Worm (Caenorhabditis elegans) whole organism, L4 larva: ENCODE measurements around the gene C16C10.8.

Experiments
- F37D6.2 ChIP-seq: sonication (generic microtip); optimal IDR thresholded peaks from 2 replicates; lab custom pipeline; 2016; ENCODE audit warnings: mild to moderate bottlenecking, missing genetic modification characterization, missing compliant biosample characterization
- F44E2.7 ChIP-seq: fragments of 200-800 bp; sonication (Bioruptor generic); IDR thresholded peaks from 2 replicates; pipeline ENCODE4 v2.1.2; 2022; ENCODE audit warnings: missing genetic modification characterization, missing compliant biosample characterization
- R02D3.7 ChIP-seq: fragments of 150-350 bp; sonication (generic microtip); optimal IDR thresholded peaks from 3 replicates; lab custom pipeline; 2014; ENCODE audit warnings: missing biosample characterization, missing genetic modification characterization
- T20F7.1 ChIP-seq: fragments of 200-800 bp; sonication (Bioruptor generic); optimal IDR thresholded peaks from 2 replicates; lab custom pipeline; 2018; ENCODE audit warnings: mild to moderate bottlenecking, missing genetic modification characterization, missing compliant biosample characterization
- Y5F2A.4 ChIP-seq: fragments of 200-800 bp; sonication (Bioruptor generic); optimal IDR thresholded peaks from 2 replicates; lab custom pipeline; 2018; ENCODE audit warnings: mild to moderate bottlenecking, missing genetic modification characterization, missing compliant biosample characterization
- Y75B8A.6 ChIP-seq: fragments of 200-800 bp; sonication (Bioruptor generic); IDR thresholded peaks from 2 replicates; pipeline ENCODE4 v1.3.6; 2022; ENCODE audit warnings: missing genetic modification reagents, missing genetic modification characterization, missing compliant biosample characterization
- ZK337.2 ChIP-seq: fragments of 200-800 bp; sonication (Bioruptor generic); IDR thresholded peaks from 2 replicates; pipeline ENCODE4 v1.3.6; 2022; ENCODE audit warnings: missing genetic modification reagents, missing genetic modification characterization, missing compliant biosample characterization
- arid-1 ChIP-seq: fragments of 200-800 bp; sonication (Bioruptor generic); conservative IDR thresholded peaks from 2 replicates; pipeline ENCODE4 v1.3.6; 2022; ENCODE audit warnings: missing genetic modification reagents, missing genetic modification characterization, missing compliant biosample characterization
- attf-4 ChIP-seq: sonication (generic microtip); optimal IDR thresholded peaks from 3 replicates; lab custom pipeline; 2017; ENCODE audit warnings: missing biosample characterization, missing genetic modification characterization
- ceh-28 ChIP-seq: fragments of 150-350 bp; optimal IDR thresholded peaks from 2 replicates; lab custom pipeline; 2014; ENCODE audit warnings: missing biosample characterization, missing genetic modification reagents, missing genetic modification characterization
- ceh-32 ChIP-seq: sonication (generic microtip); optimal IDR thresholded peaks from 2 replicates; lab custom pipeline; 2016; ENCODE audit warnings: mild to moderate bottlenecking, missing genetic modification characterization, missing compliant biosample characterization; ENCODE audit not compliant: poor library complexity
- ceh-82 ChIP-seq: sonication (generic microtip); optimal IDR thresholded peaks from 2 replicates; lab custom pipeline; 2017; ENCODE audit warnings: missing biosample characterization, missing genetic modification characterization
- ces-1 ChIP-seq: fragments of 150-350 bp; sonication (generic microtip); optimal IDR thresholded peaks from 4 replicates; lab custom pipeline; 2014; ENCODE audit warnings: missing biosample characterization, missing genetic modification reagents, missing genetic modification characterization
- cey-2 ChIP-seq: sonication (generic microtip); optimal IDR thresholded peaks from 3 replicates; lab custom pipeline; 2017; ENCODE audit warnings: missing genetic modification characterization, mild to moderate bottlenecking, missing compliant biosample characterization, antibody characterized with exemption, borderline replicate concordance; ENCODE audit not compliant: insufficient read depth
- ctbp-1 ChIP-seq: fragments of 200-800 bp; sonication (Bioruptor generic); IDR thresholded peaks from 2 replicates; pipeline ENCODE4 v1.3.6; 2022; ENCODE audit warnings: missing genetic modification reagents, missing genetic modification characterization, missing compliant biosample characterization
- daf-16 ChIP-seq, 3 experiments: sonication (generic microtip); optimal IDR thresholded peaks; 2 replicates each; lab custom pipeline; 2016 to 2017; ENCODE audit warnings: missing genetic modification characterization in 3 of 3, missing genetic modification reagents in 3 of 3, mild to moderate bottlenecking in 2 of 3, missing compliant biosample characterization in 2 of 3, missing biosample characterization in 1 of 3, moderate library complexity in 1 of 3
- dmd-6 ChIP-seq: fragments of 200-800 bp; sonication (Bioruptor generic); IDR thresholded peaks from 2 replicates; pipeline ENCODE4 v1.3.6; 2022; ENCODE audit warnings: missing genetic modification reagents, missing genetic modification characterization, missing compliant biosample characterization
- dve-1 ChIP-seq: sonication (generic microtip); optimal IDR thresholded peaks from 2 replicates; lab custom pipeline; 2017; ENCODE audit warnings: antibody characterized with exemption, mild to moderate bottlenecking, missing genetic modification characterization, missing compliant biosample characterization; ENCODE audit not compliant: insufficient read depth
- egl-27 ChIP-seq: sonication (generic microtip); optimal IDR thresholded peaks from 3 replicates; lab custom pipeline; 2017; ENCODE audit warnings: missing biosample characterization, missing genetic modification reagents, missing genetic modification characterization
- egl-43 ChIP-seq: fragments of 200-800 bp; sonication (Bioruptor generic); IDR thresholded peaks from 2 replicates; pipeline ENCODE4 v1.3.6; 2022; ENCODE audit warnings: missing genetic modification reagents, missing genetic modification characterization, missing compliant biosample characterization
- fkh-10 ChIP-seq: fragments of 150-350 bp; optimal IDR thresholded peaks from 2 replicates; lab custom pipeline; 2014; ENCODE audit warnings: missing biosample characterization, missing genetic modification reagents, missing genetic modification characterization
- fos-1 ChIP-seq: fragments of 150-350 bp; optimal IDR thresholded peaks from 2 replicates; lab custom pipeline; 2014; ENCODE audit warnings: missing biosample characterization, missing genetic modification characterization
- hif-1 ChIP-seq, 2 experiments: sonication (generic microtip); optimal IDR thresholded peaks; 2 replicates each; lab custom pipeline; 2016 to 2017; ENCODE audit warnings: missing compliant biosample characterization in 2 of 2, missing genetic modification characterization in 2 of 2, missing genetic modification reagents in 2 of 2, missing genotype in 2 of 2, mild to moderate bottlenecking in 1 of 2
- jun-1 ChIP-seq: fragments of 150-350 bp; optimal IDR thresholded peaks from 2 replicates; lab custom pipeline; 2014; ENCODE audit warnings: missing biosample characterization, missing genetic modification reagents, missing genetic modification characterization
- lin-15B ChIP-seq: fragments of 150-350 bp; sonication (generic microtip); optimal IDR thresholded peaks from 3 replicates; lab custom pipeline; 2014; ENCODE audit warnings: missing biosample characterization, missing genetic modification characterization
- lin-29 ChIP-seq: fragments of 200-800 bp; sonication (Bioruptor generic); IDR thresholded peaks from 2 replicates; pipeline ENCODE4 v1.3.6; 2022; ENCODE audit warnings: missing genetic modification reagents, missing genetic modification characterization, missing compliant biosample characterization
- lin-38 ChIP-seq: fragments of 200-800 bp; sonication (Bioruptor generic); IDR thresholded peaks from 2 replicates; pipeline ENCODE4 v1.3.6; 2022; ENCODE audit warnings: missing genetic modification reagents, missing genetic modification characterization, missing compliant biosample characterization
- lir-3 ChIP-seq: sonication (generic microtip); optimal IDR thresholded peaks from 2 replicates; lab custom pipeline; 2016; ENCODE audit warnings: mild to moderate bottlenecking, missing genetic modification characterization, missing compliant biosample characterization
- lsy-2 ChIP-seq, 2 experiments: fragments of 150-350 bp in 1 of 2; sonication (generic microtip) in 1 of 2; optimal IDR thresholded peaks; 2 replicates each; lab custom pipeline; 2014 to 2017; ENCODE audit warnings: missing biosample characterization in 2 of 2, missing genetic modification characterization in 2 of 2
- mdl-1 ChIP-seq, 2 experiments: fragments of 150-350 bp in 1 of 2; sonication (generic microtip) in 1 of 2; optimal IDR thresholded peaks; 2 replicates each; lab custom pipeline; 2014 to 2017; ENCODE audit warnings: missing biosample characterization in 2 of 2, missing genetic modification characterization in 2 of 2
- mdt-29 ChIP-seq: fragments of 200-800 bp; sonication (Bioruptor generic); IDR thresholded peaks from 2 replicates; pipeline ENCODE4 v1.3.6; 2022; ENCODE audit warnings: missing genetic modification reagents, missing genetic modification characterization, missing compliant biosample characterization
- mes-2 ChIP-seq: sonication (generic microtip); optimal IDR thresholded peaks from 2 replicates; lab custom pipeline; 2016; ENCODE audit warnings: missing genotype, mild to moderate bottlenecking, missing genetic modification characterization, missing compliant biosample characterization; ENCODE audit not compliant: poor library complexity, severe bottlenecking
- nhr-10 ChIP-seq: fragments of 150-350 bp; optimal IDR thresholded peaks from 2 replicates; lab custom pipeline; 2014; ENCODE audit warnings: missing biosample characterization, missing genetic modification characterization
- nhr-102 ChIP-seq: sonication (generic microtip); optimal IDR thresholded peaks from 2 replicates; lab custom pipeline; 2016; ENCODE audit warnings: mild to moderate bottlenecking, missing genetic modification characterization, moderate library complexity, missing compliant biosample characterization
- nhr-11 ChIP-seq: fragments of 150-350 bp; optimal IDR thresholded peaks from 2 replicates; lab custom pipeline; 2014; ENCODE audit warnings: missing biosample characterization, missing genetic modification characterization
- nhr-111 ChIP-seq: fragments of 200-800 bp; sonication (Bioruptor generic); optimal IDR thresholded peaks from 2 replicates; lab custom pipeline; 2018; ENCODE audit warnings: mild to moderate bottlenecking, missing genetic modification characterization, missing compliant biosample characterization
- nhr-28 ChIP-seq: fragments of 150-350 bp; optimal IDR thresholded peaks from 2 replicates; lab custom pipeline; 2014; ENCODE audit warnings: missing biosample characterization, missing genetic modification characterization
- nhr-42 ChIP-seq: fragments of 200-800 bp; sonication (Bioruptor generic); IDR thresholded peaks from 2 replicates; pipeline ENCODE4 v1.3.6; 2022; ENCODE audit warnings: missing genetic modification characterization, missing compliant biosample characterization
- nhr-48 ChIP-seq: sonication (generic microtip); optimal IDR thresholded peaks from 2 replicates; lab custom pipeline; 2016; ENCODE audit warnings: mild to moderate bottlenecking, missing genetic modification characterization, missing compliant biosample characterization
- nhr-6 ChIP-seq: fragments of 150-350 bp; optimal IDR thresholded peaks from 2 replicates; lab custom pipeline; 2014; ENCODE audit warnings: missing biosample characterization, missing genetic modification characterization
- nhr-76 ChIP-seq: fragments of 150-350 bp; optimal IDR thresholded peaks from 2 replicates; lab custom pipeline; 2014; ENCODE audit warnings: missing biosample characterization, missing genetic modification characterization
- sdz-12 ChIP-seq: fragments of 200-800 bp; sonication (Bioruptor generic); optimal IDR thresholded peaks from 2 replicates; lab custom pipeline; 2018; ENCODE audit warnings: mild to moderate bottlenecking, missing genetic modification characterization, missing compliant biosample characterization
- snpc-4 ChIP-seq: fragments of 150-350 bp; optimal IDR thresholded peaks from 2 replicates; lab custom pipeline; 2014; ENCODE audit warnings: missing biosample characterization, missing genetic modification characterization
- spr-1 ChIP-seq: sonication (generic microtip); optimal IDR thresholded peaks from 2 replicates; lab custom pipeline; 2016; ENCODE audit warnings: mild to moderate bottlenecking, missing genetic modification characterization, missing compliant biosample characterization
- spr-3 ChIP-seq: fragments of 200-800 bp; sonication (Bioruptor generic); optimal IDR thresholded peaks from 2 replicates; lab custom pipeline; 2018; ENCODE audit warnings: mild to moderate bottlenecking, missing genetic modification characterization, missing compliant biosample characterization
- tra-1 ChIP-seq: fragments of 200-800 bp; sonication (Bioruptor generic); IDR thresholded peaks from 2 replicates; pipeline ENCODE4 v1.3.6; 2022; ENCODE audit warnings: missing genetic modification reagents, missing genetic modification characterization, missing compliant biosample characterization
- unc-130 ChIP-seq: sonication (generic microtip); optimal IDR thresholded peaks from 2 replicates; lab custom pipeline; 2016; ENCODE audit warnings: missing genetic modification reagents, missing genetic modification characterization, missing compliant biosample characterization
- vab-7 ChIP-seq: fragments of 200-800 bp; sonication (Bioruptor generic); IDR thresholded peaks from 2 replicates; pipeline ENCODE4 v1.3.6; 2022; ENCODE audit warnings: missing genetic modification reagents, missing genetic modification characterization, missing compliant biosample characterization
- zip-11 ChIP-seq: fragments of 200-800 bp; sonication (Bioruptor generic); IDR thresholded peaks from 2 replicates; pipeline ENCODE4 v1.3.6; 2022; ENCODE audit warnings: missing genetic modification characterization, missing compliant biosample characterization
- ztf-11 ChIP-seq: fragments of 150-350 bp; optimal IDR thresholded peaks from 2 replicates; lab custom pipeline; 2014; ENCODE audit warnings: missing biosample characterization, missing genetic modification characterization
- ztf-7 ChIP-seq: fragments of 150-350 bp; optimal IDR thresholded peaks from 2 replicates; lab custom pipeline; 2014; ENCODE audit warnings: missing biosample characterization, missing genetic modification characterization

Gene C16C10.8

DNA sequence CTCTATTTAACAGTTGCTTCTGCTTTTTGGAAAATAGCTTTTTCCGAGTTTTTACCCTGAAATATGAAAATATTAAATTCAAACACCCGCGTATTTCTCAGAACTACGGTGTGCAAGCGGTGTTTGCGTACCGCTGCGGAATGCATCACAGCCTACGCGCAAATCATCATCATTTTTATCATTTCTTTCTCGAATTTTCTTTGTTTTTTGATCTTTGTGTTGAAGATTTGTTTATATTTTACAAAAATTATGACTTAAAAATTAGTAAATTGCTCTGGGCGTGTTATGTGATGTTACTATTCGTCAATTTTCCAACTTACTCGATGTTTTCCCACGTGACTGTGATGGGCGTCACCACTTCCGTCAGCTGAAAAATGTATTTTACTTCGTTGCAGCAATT, 13.1 kb downstream of the C16C10.8 start:
- TF ChIP-seq egl-27 (tag; lab: Kevin White, UChicago) (no peak), dve-1 (tag; lab: Kevin White, UChicago) (no peak), R02D3.7 (tag; lab: Kevin White, UChicago) (no peak), attf-4 (tag; lab: Kevin White, UChicago) (no peak), ceh-32 (tag; lab: Kevin White, UChicago) (no peak), egl-43 (GFP tag; lab: Robert Waterston, UW) (no peak), Y5F2A.4 (GFP tag; lab: Kevin White, UChicago) (no peak), T20F7.1 (GFP tag; lab: Kevin White, UChicago) (peak; percentile 53), tra-1 (no peak), nhr-48 (tag; lab: Kevin White, UChicago) (no peak), dmd-6 (GFP tag; lab: Robert Waterston, UW) (peak; percentile 49), nhr-28 (tag; lab: Kevin White, UChicago) (peak; percentile 68), lir-3 (tag; lab: Kevin White, UChicago) (no peak), nhr-76 (tag; lab: Kevin White, UChicago) (no peak), jun-1 (peak; percentile 16), lsy-2 (tag; optimal IDR thresholded peaks at IDR 0.05; lab: Kevin White, UChicago) (peak; percentile 88 to 99), lin-15B (tag; lab: Kevin White, UChicago) (no peak), vab-7 (no peak), spr-1 (no peak), zip-11 (GFP tag; lab: Robert Waterston, UW) (no peak), mes-2 (tag; lab: Kevin White, UChicago) (peak; percentile 83), Y75B8A.6 (GFP tag; lab: Robert Waterston, UW) (no peak), ZK337.2 (no peak), ceh-82 (tag; lab: Kevin White, UChicago) (no peak), nhr-102 (tag; lab: Kevin White, UChicago) (no peak), hif-1 (tag; optimal IDR thresholded peaks at IDR 0.05; lab: Kevin White, UChicago) (peak in 1 of 2 experiments; percentile 26), nhr-10 (no peak), nhr-6 (no peak), lin-38 (GFP tag; lab: Robert Waterston, UW) (peak; percentile 64), daf-16 (GFP tag; optimal IDR thresholded peaks at IDR 0.05; lab: Kevin White, UChicago) (no peak), daf-16 (tag; optimal IDR thresholded peaks at IDR 0.05; lab: Kevin White, UChicago) (peak; percentile 65), mdl-1 (tag; optimal IDR thresholded peaks at IDR 0.05; lab: Kevin White, UChicago) (peak in 1 of 2 experiments; percentile 59), nhr-111 (no peak), ztf-11 (tag; lab: Kevin White, UChicago) (no peak), mdt-29 (no peak), F37D6.2 (tag; lab: Kevin White, UChicago) (no peak), lin-29 (GFP tag; lab: Robert Waterston, UW) (no peak), arid-1 (GFP tag; lab: Robert Waterston, UW) (no peak), nhr-42 (GFP tag; lab: Robert Waterston, UW) (no peak), ztf-7 (tag; lab: Kevin White, UChicago) (no peak), fos-1 (tag; lab: Kevin White, UChicago) (no peak), nhr-11 (tag; lab: Kevin White, UChicago) (peak; percentile 64), unc-130 (GFP tag; lab: Kevin White, UChicago) (no peak), F44E2.7 (GFP tag; lab: Robert Waterston, UW) (no peak), ces-1 (GFP tag; lab: Kevin White, UChicago) (no peak), fkh-10 (no peak), cey-2 (no peak), sdz-12 (no peak), snpc-4 (tag; lab: Kevin White, UChicago) (no peak), spr-3 (GFP tag; lab: Kevin White, UChicago) (no peak), ctbp-1 (GFP tag; lab: Robert Waterston, UW) (peak; percentile 48; the same call in 1 of the 2 replicates), ceh-28 (no peak)
